Worm (Caenorhabditis elegans) whole organism, L4/young adult: ENCODE results near the gene C32D5.8.

ENCODE experiments used
- W03F9.2 ChIP-seq: fragments of 150-350 bp; optimal IDR thresholded peaks from 2 replicates; lab custom pipeline; 2014; ENCODE audit warnings: missing biosample characterization, missing genetic modification characterization
- dao-5 ChIP-seq: sonication (generic microtip); optimal IDR thresholded peaks from 2 replicates; lab custom pipeline; 2016; ENCODE audit warnings: missing genotype, missing genetic modification characterization, moderate library complexity, missing compliant biosample characterization
- him-1 ChIP-seq: sonication (generic microtip); optimal IDR thresholded peaks from 2 replicates; lab custom pipeline; 2016; ENCODE audit warnings: missing genotype, missing genetic modification reagents, missing genetic modification characterization, missing compliant biosample characterization

Gene C32D5.8

DNA sequence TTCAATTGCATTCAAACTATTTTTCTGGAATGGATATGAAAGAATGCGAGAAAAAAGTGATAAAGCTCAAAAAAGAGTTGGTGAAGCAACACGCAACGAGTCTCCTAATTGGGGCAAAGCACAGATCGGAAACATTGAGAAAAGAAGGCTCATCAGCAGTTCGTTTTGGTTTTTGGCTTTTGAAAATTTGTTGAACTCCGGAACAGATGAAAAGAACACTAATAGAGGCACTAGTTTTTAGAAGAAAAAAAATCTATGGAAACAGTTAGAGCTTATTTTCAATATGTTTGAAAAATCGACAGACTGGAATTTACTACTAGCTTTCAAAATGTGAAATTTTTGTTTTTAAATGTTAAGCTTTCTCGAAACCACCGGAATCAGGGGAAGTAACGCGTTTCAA is 33.9 kb downstream of the C32D5.8 start:
- no peak for TF ChIP-seq dao-5 (tag; lab: Kevin White, UChicago)

DNA sequence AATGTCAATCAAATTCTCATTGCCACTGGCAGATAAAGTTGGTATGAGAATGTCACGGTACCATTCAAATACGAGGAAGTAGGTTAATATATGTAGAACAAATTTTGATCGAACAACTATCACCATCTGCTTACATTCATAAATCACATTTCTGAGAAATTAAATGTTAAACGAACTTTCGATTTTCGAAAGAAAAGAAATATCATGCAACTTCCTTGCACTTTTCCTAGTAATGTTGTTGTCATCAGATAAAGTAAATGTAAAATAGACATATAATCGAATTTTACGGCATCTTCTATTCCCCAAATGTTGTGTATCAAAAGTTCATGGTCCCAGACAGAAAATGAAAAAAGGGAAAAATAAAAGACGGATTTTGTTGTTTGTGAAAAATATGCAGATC is 34.3 kb downstream of the C32D5.8 start:
- TF ChIP-seq dao-5 (tag; lab: Kevin White, UChicago) (no peak), W03F9.2 (no peak), him-1 (tag; lab: Kevin White, UChicago) (no peak)

DNA sequence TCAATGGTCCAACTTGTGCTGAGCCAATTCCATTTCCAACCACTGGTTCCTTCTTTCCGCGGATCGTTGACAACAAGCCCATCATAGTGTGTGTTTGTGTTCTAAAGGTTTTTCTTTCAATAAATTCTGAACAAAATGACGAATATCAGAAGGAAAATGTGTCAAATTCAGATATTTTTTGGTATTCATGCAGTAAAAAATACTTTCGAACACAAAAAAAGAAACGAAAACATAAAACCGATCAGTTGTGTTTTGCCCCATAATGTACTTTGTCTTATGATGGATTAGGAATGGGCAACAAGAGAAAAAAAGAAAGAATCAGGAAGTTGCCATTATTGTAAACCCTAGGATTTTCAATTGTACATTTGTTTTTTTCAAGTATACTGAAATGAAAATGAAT is 36.6 kb downstream of the C32D5.8 start, which contains the start of gene glb-10:
Gene glb-10, minus strand, starts transcription at position 101 of the 400 bp plus-strand sequence.
- no peak for TF ChIP-seq W03F9.2
- no peak for TF ChIP-seq dao-5 (tag; lab: Kevin White, UChicago)
- TF ChIP-seq him-1 (tag; lab: Kevin White, UChicago), result no peak

DNA sequence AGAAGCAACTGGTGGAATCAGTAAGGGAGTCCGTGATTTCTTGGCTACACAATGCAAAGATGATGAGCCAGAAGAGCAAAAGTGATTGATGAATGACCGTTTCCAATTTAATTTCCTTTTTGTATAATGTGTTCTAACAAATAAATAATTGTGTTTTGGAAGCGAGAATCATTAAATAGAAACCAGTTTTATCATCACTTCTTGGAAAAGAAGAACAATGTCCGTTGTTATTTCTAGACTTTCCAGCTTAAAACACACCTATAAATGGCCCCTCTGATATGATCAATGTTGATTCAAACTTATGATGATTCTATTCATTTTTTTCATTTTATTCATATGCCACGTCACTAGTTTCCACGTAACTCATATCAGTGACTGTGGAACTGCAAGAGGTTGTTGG is 39.6 kb downstream of the C32D5.8 start, which contains the start of gene C29F5.8:
Gene C29F5.8, plus strand, starts transcription at position 301 of the 400 bp plus-strand sequence.
- no peak for TF ChIP-seq dao-5 (tag; lab: Kevin White, UChicago)

DNA sequence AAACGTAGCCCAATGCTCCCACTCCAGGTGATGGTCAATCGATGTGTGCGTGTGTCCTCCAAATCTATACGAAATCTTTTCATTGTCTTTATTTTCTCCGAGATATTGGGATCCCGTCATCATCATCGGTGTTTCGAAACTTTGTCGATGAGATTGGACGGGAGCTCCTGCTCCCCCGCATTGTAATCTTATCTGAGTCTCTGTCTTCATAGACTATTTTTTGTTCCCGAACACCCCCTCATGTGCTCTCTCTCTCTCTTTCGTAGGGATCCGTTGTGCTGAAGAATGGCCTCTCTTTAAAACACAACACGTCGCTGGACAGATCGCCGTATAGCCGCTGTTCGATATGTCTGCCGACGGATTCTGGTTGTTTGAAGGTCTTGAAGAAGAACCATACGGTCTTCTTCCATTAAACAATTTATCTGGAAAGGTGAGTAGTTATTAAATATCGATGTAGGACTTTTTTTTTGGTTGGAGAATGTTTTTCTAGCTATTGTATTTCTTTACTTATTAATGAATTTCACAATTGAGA is 42.5 kb downstream of the C32D5.8 start, which contains the start of gene C29F5.1:
Gene C29F5.1, plus strand, starts transcription at position 317 of the 532 bp plus-strand sequence.
- TF ChIP-seq dao-5 (tag; lab: Kevin White, UChicago), result no peak
- TF ChIP-seq him-1 (tag; lab: Kevin White, UChicago), result no peak

DNA sequence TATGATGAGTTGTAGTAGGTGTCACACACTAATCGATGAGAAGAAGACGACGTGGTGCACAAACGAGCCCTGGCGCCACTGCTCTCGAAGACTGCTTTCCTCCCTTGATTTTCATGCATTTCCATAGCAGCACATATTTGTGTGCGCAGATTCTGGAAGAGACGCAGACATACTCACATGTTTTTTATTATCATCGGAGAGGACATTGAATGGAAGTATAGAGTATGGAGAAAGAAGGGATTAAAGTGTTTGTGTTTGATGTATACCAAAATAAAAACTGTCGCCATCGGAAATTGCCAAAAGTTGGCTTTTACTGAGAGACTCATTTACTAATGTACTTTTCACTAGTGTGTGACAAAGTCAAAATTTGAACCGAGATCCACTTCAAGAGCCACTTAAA is 51.5 kb downstream of the C32D5.8 start, which contains the start of gene mps-1:
Gene mps-1, minus strand, starts transcription at position 101 of the 400 bp plus-strand sequence.
- TF ChIP-seq W03F9.2 (no peak), dao-5 (tag; lab: Kevin White, UChicago) (no peak), him-1 (tag; lab: Kevin White, UChicago) (no peak)
